Worm (Caenorhabditis elegans): ENCODE measurements around the gene E02H4.8.

DNA sequence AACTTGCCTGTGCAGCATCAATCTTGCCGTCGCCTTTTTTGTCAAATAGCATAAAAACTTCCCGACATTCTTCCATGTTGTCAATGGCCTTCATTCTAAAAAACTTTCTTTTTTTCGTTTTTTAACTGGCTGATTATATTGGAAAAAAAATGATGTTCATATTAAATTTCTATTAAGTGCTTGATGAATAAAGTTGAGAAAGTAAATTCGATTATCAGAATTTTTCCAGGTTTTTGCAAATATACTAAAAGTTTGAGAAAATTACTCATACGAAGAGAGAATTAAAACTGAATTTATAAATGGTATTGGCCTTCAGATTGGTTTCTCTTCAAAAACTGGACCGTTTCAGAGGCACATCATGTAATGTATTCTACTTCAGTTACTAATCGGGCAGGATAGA lies 16.9 kb downstream of the E02H4.8 start, which contains the start of gene mlc-6:
- TF ChIP-seq him-1 (tag; optimal IDR thresholded peaks at IDR 0.05) (no peak), W03F9.2 (tag; optimal IDR thresholded peaks at IDR 0.05) (no peak)

Measured in whole organism, L4/young adult.